Worm (Caenorhabditis elegans): ENCODE data around the gene twk-9.

twk-9 gene

ce11 chrIV:9672434-9672833 lies 20.5 kb upstream of the twk-9 start (continued):
- no peak for TF ChIP-seq T26A8.4 (GFP tag; IDR thresholded peaks at IDR 0.05)
- TF ChIP-seq nhr-10 (tag; optimal IDR thresholded peaks at IDR 0.05), result no peak
- TF ChIP-seq F44E2.7 (GFP tag; IDR thresholded peaks at IDR 0.05), result no peak
- no peak for TF ChIP-seq attf-4 (tag; optimal IDR thresholded peaks at IDR 0.05)
- peak in 1 of 2 experiments; percentile 82 for TF ChIP-seq lsy-2 (tag; optimal IDR thresholded peaks at IDR 0.05)
- TF ChIP-seq mep-1 (tag; optimal IDR thresholded peaks at IDR 0.05), result no peak
- no peak for TF ChIP-seq ceh-82 (tag; optimal IDR thresholded peaks at IDR 0.05)
- TF ChIP-seq hlh-11 (tag; optimal IDR thresholded peaks at IDR 0.05), result peak; percentile 73
- no peak for TF ChIP-seq sdz-12 (GFP tag; optimal IDR thresholded peaks at IDR 0.05)
- no peak for TF ChIP-seq ceh-44 (GFP tag; IDR thresholded peaks at IDR 0.05)
- no peak for TF ChIP-seq mdt-29 (GFP tag; IDR thresholded peaks at IDR 0.05)
- TF ChIP-seq mes-2 (tag; optimal IDR thresholded peaks at IDR 0.05; ENCODE audit: poor library complexity, severe bottlenecking), result no peak
- TF ChIP-seq mdl-1 (tag; optimal IDR thresholded peaks at IDR 0.05), result peak in 1 of 2 experiments; percentile 80
- peak; percentile 97 for TF ChIP-seq aha-1 (tag)
- no peak for TF ChIP-seq lir-3 (tag; optimal IDR thresholded peaks at IDR 0.05)
- no peak for TF ChIP-seq arid-1 (GFP tag; conservative IDR thresholded peaks at IDR 0.05)
- TF ChIP-seq lim-7 (GFP tag; IDR thresholded peaks at IDR 0.05), result no peak
- TF ChIP-seq madf-9 (GFP tag; conservative IDR thresholded peaks at IDR 0.05), result no peak
- TF ChIP-seq daf-8 (GFP tag; IDR thresholded peaks at IDR 0.05), result no peak
- peak; percentile 71 for TF ChIP-seq hlh-30 (tag; optimal IDR thresholded peaks at IDR 0.05; ENCODE audit: insufficient read depth)
- no peak for TF ChIP-seq Y5F2A.4 (GFP tag; optimal IDR thresholded peaks at IDR 0.05)
- no peak for TF ChIP-seq daf-19 (GFP tag; conservative IDR thresholded peaks at IDR 0.05)
- no peak for TF ChIP-seq jun-1 (tag; optimal IDR thresholded peaks at IDR 0.05)
- no peak for TF ChIP-seq snpc-4 (tag; optimal IDR thresholded peaks at IDR 0.05)
- no peak for TF ChIP-seq ceh-32 (tag; optimal IDR thresholded peaks at IDR 0.05; ENCODE audit: poor library complexity)
- TF ChIP-seq skn-1 (tag; optimal IDR thresholded peaks at IDR 0.05), result no peak
- TF ChIP-seq F26F4.8 (GFP tag; conservative IDR thresholded peaks at IDR 0.05), result no peak
- TF ChIP-seq cey-2 (tag; optimal IDR thresholded peaks at IDR 0.05; ENCODE audit: borderline replicate concordance, insufficient read depth), result peak; percentile 53
- no peak for TF ChIP-seq nhr-42 (GFP tag; IDR thresholded peaks at IDR 0.05)
- no peak for TF ChIP-seq ceh-28 (tag; optimal IDR thresholded peaks at IDR 0.05)
- TF ChIP-seq rbr-2 (tag; optimal IDR thresholded peaks at IDR 0.05), result no peak

ce11 chrIV:9673206-9673605 lies 19.8 kb upstream of the twk-9 start:
- TF ChIP-seq unc-62 (GFP tag; optimal IDR thresholded peaks at IDR 0.05 in 1 of 2) (peak in 1 of 2 experiments; percentile 84), unc-62 (tag; optimal IDR thresholded peaks at IDR 0.05) (no peak), ces-1 (GFP tag; optimal IDR thresholded peaks at IDR 0.05) (no peak), lin-13 (GFP tag; optimal IDR thresholded peaks at IDR 0.05) (no peak)

DNA sequence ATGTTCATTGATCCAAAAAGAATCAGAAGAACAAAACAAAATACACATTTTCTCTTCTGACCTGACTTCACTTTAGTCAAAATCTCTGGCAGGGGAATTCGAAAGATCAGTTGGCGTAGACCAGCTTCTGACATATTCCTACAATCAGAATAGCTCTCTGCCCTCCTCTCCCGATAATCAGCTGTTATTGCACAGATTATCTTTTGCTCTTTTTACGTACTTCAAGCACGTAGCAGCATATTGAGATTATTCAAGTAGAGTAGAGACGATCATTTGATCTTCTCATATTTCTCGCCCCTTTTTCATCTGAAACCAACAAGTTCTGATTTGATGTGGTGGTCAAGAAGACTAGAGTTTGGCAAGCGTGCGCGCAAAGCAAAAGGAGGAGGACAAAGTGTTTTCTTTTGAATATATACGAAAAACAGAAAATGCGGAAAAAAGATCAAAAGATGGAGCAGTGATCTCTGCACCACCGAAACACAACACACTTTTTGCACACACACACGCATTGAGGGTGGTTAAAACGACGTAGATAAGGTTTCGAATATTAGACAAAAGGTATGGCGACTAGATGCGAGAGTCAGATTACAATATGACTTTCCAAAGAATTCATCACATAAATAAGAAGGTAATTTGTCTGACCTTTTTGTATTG lies 19.2 kb upstream of the twk-9 start:
- peak; percentile 77 for TF ChIP-seq aha-1 (tag)
- TF ChIP-seq aly-2 (tag; optimal IDR thresholded peaks at IDR 0.05), result no peak
- TF ChIP-seq dmd-9 (GFP tag; IDR thresholded peaks at IDR 0.05), result 0 out of 2 replicates have a peak, but pooled peaks have one; percentile 9
- TF ChIP-seq zfp-2 (tag; optimal IDR thresholded peaks at IDR 0.05), result no peak
- peak; percentile 1 for TF ChIP-seq mxl-3 (GFP tag; optimal IDR thresholded peaks at IDR 0.05)
- no peak for TF ChIP-seq lsy-2 (tag; optimal IDR thresholded peaks at IDR 0.05)
- no peak for TF ChIP-seq nhr-102 (tag; optimal IDR thresholded peaks at IDR 0.05)
- TF ChIP-seq nhr-77 (tag; optimal IDR thresholded peaks at IDR 0.05), result no peak
- TF ChIP-seq ces-1 (GFP tag; optimal IDR thresholded peaks at IDR 0.05), result no peak
- no peak for TF ChIP-seq saeg-2 (GFP tag; IDR thresholded peaks at IDR 0.05)
- TF ChIP-seq pqm-1 (tag; optimal IDR thresholded peaks at IDR 0.05), result peak; percentile 25
- TF ChIP-seq mep-1 (tag; optimal IDR thresholded peaks at IDR 0.05), result peak; percentile 2
- TF ChIP-seq lim-7 (GFP tag; IDR thresholded peaks at IDR 0.05), result no peak
- no peak for TF ChIP-seq hlh-30 (tag; optimal IDR thresholded peaks at IDR 0.05; ENCODE audit: insufficient read depth)
- no peak for TF ChIP-seq ztf-7 (tag; optimal IDR thresholded peaks at IDR 0.05)
- TF ChIP-seq attf-4 (tag; optimal IDR thresholded peaks at IDR 0.05), result no peak
- TF ChIP-seq mxl-2 (GFP tag; conservative IDR thresholded peaks at IDR 0.05), result no peak
- no peak for TF ChIP-seq Y105C5A.15 (GFP tag; IDR thresholded peaks at IDR 0.05)
- no peak for TF ChIP-seq fkh-10 (GFP tag; optimal IDR thresholded peaks at IDR 0.05)
- TF ChIP-seq D1046.2 (GFP tag; IDR thresholded peaks at IDR 0.05), result no peak
- no peak for TF ChIP-seq daf-8 (GFP tag; IDR thresholded peaks at IDR 0.05)
- TF ChIP-seq hmg-1.1 (GFP tag; IDR thresholded peaks at IDR 0.05), result no peak

All from whole organism, L4 larva.